Fruit fly (Drosophila melanogaster): ENCODE results near the gene CG14811.

Gene CG14811

DNA sequence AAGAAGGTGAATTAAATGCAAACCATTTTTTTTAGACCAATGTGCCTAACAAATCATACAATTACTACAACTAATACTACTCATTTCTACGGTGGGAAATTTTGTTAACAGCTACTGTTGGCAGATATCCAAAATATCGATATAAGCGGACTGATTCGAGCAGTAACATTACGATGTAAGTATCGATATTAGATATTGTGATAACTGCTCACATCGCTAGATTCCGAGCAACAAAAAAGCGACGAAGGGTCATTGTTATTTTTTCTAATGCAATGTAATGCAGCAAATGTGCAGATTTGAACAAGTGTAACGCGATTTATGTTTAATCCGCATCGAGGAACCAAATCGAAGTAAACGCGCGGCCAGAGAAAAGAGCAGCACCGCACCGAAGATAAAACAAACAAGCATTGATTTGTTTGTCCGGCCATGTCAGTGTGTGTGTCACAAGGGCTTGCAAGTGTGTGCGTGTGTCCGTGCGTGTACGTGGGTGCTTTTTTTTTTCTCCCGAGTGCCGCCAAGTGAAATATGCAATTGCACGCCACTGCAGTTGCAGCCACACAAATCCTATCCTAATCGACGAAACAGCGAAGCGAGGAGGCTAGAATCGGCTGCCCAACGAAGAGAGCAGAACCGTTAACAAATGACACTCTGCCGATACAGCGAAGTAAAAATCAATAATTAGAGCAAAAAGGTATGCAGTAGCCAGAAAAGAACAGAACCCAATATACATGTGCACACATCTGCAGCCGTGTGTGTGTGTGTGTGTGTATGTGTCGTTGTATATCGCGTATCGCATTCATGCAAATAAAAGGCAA lies 48.4 kb downstream of the CG14811 start, which contains the start of the genes prage and Adar (continued):
- TF ChIP-seq CG2712 (tag; optimal IDR thresholded peaks at IDR 0.05) (no peak), CG3407 (GFP tag; optimal IDR thresholded peaks at IDR 0.05) (no peak), CG4360 (GFP tag; IDR thresholded peaks at IDR 0.05) (no peak), Gsc (GFP tag; IDR thresholded peaks at IDR 0.05) (no peak), Dref (GFP tag; IDR thresholded peaks at IDR 0.05) (peak; percentile 81), CG10543 (GFP tag; optimal IDR thresholded peaks at IDR 0.05) (no peak), Xbp1 (GFP tag; optimal IDR thresholded peaks at IDR 0.05) (no peak), CG7745 (tag; optimal IDR thresholded peaks at IDR 0.05) (no peak), odd (GFP tag; optimal IDR thresholded peaks at IDR 0.05) (no peak), ranshi (GFP tag; IDR thresholded peaks at IDR 0.05) (no peak), bigmax (GFP tag; optimal IDR thresholded peaks at IDR 0.05) (no peak), Usf (GFP tag; optimal IDR thresholded peaks at IDR 0.05) (no peak), danr (GFP tag; IDR thresholded peaks at IDR 0.05) (no peak), CG12219 (GFP tag; optimal IDR thresholded peaks at IDR 0.05) (no peak), CG10274 (GFP tag; optimal IDR thresholded peaks at IDR 0.05) (no peak), oc (tag; optimal IDR thresholded peaks at IDR 0.05) (no peak), zfh1 (GFP tag; IDR thresholded peaks at IDR 0.05) (no peak), CG10979 (tag; optimal IDR thresholded peaks at IDR 0.05) (no peak), trem (tag; optimal IDR thresholded peaks at IDR 0.05) (peak; percentile 30), CG17328 (GFP tag; IDR thresholded peaks at IDR 0.05) (no peak), CG6689 (GFP tag; IDR thresholded peaks at IDR 0.05) (no peak), CG12391 (tag; optimal IDR thresholded peaks at IDR 0.05) (no peak), onecut (GFP tag; IDR thresholded peaks at IDR 0.05) (peak; percentile 88), btn (GFP tag; optimal IDR thresholded peaks at IDR 0.05) (no peak), gem (tag; optimal IDR thresholded peaks at IDR 0.05) (no peak), Hr78 (GFP tag; optimal IDR thresholded peaks at IDR 0.05) (no peak), Fer2 (tag; optimal IDR thresholded peaks at IDR 0.05) (no peak), CG6791 (GFP tag; IDR thresholded peaks at IDR 0.05; ENCODE audit: partially characterized antibody) (peak; percentile 64; the same call in 1 of the 3 replicates), YL-1 (GFP tag; optimal IDR thresholded peaks at IDR 0.05) (peak; percentile 27), chn (GFP tag; optimal IDR thresholded peaks at IDR 0.05) (no peak), CG9932 (GFP tag; IDR thresholded peaks at IDR 0.05) (no peak), CG7839 (tag; optimal IDR thresholded peaks at IDR 0.05) (no peak), rib (GFP tag; IDR thresholded peaks at IDR 0.05) (no peak), CG10267 (tag; optimal IDR thresholded peaks at IDR 0.05) (no peak), sc (optimal IDR thresholded peaks at IDR 0.05) (no peak), sc (GFP tag; optimal IDR thresholded peaks at IDR 0.05) (no peak), CG33213 (GFP tag; optimal IDR thresholded peaks at IDR 0.05) (no peak), z (GFP tag; IDR thresholded peaks at IDR 0.05) (no peak), CG32767 (GFP tag; IDR thresholded peaks at IDR 0.05) (no peak), Optix (GFP tag; IDR thresholded peaks at IDR 0.05) (no peak), CG8765 (GFP tag; IDR thresholded peaks at IDR 0.05) (no peak), MBD-R2 (GFP tag; IDR thresholded peaks at IDR 0.05) (no peak; the same call in 1 of the 2 replicates), ems (GFP tag; optimal IDR thresholded peaks at IDR 0.05) (no peak), zfh2 (GFP tag; optimal IDR thresholded peaks at IDR 0.05) (peak; percentile 7), knrl (GFP tag; IDR thresholded peaks at IDR 0.05; ENCODE audit: partially characterized antibody) (peak; percentile 77), pb (GFP tag; optimal IDR thresholded peaks at IDR 0.05) (no peak), sim (GFP tag; IDR thresholded peaks at IDR 0.05) (no peak), Lhr (GFP tag; optimal IDR thresholded peaks at IDR 0.05) (no peak), jumu (GFP tag; optimal IDR thresholded peaks at IDR 0.05) (no peak), gce (GFP tag; IDR thresholded peaks at IDR 0.05) (no peak; the same call in 2 of the 3 replicates)
